Fruit fly (Drosophila melanogaster): ENCODE data around the gene CG10958.
A peak's percentile ranks its signal among the peaks of the same experiment; 100 is the strongest.

CG10958 gene

DNA sequence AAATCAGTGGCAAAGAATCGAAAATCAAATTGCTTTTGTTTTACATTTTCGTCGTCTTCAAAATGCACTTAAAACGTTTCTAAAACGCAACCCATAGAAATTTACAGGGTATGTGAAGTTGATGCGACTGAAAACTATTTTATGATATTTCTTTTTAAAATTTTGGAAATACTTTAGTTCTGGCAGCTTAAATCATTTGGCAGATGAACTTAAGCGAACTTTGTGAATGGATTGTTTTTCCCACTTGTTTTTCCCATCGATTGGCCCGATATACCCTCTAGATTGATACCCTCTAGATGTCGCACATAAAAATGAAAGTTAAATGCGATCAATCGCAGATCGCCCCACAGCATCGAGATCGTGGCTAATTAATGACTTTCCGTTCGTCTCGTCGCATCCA lies 5.9 kb upstream of the CG10958 start (continued):
- TF ChIP-seq CG7372 (GFP tag; IDR thresholded peaks at IDR 0.05) (no peak), CG8478 (optimal IDR thresholded peaks at IDR 0.05) (no peak), BtbVII (GFP tag; optimal IDR thresholded peaks at IDR 0.05) (no peak), jing (GFP tag; optimal IDR thresholded peaks at IDR 0.05) (peak; percentile 52), mirr (GFP tag; optimal IDR thresholded peaks at IDR 0.05) (no peak), ham (GFP tag; IDR thresholded peaks at IDR 0.05) (no peak), Fer3 (tag; optimal IDR thresholded peaks at IDR 0.05) (peak; percentile 9), CG4854 (GFP tag; optimal IDR thresholded peaks at IDR 0.05) (no peak), CG17328 (GFP tag; IDR thresholded peaks at IDR 0.05) (peak; percentile 81), croc (GFP tag; conservative IDR thresholded peaks at IDR 0.05) (peak; percentile 52; the same call in 2 of the 3 replicates), Oaz (GFP tag; IDR thresholded peaks at IDR 0.05) (no peak), CG1603 (tag; optimal IDR thresholded peaks at IDR 0.05) (peak; percentile 84), Mrtf (GFP tag; IDR thresholded peaks at IDR 0.05) (peak; percentile 55; the same call in 2 of the 3 replicates), CG3163 (GFP tag; optimal IDR thresholded peaks at IDR 0.05) (no peak), stc (GFP tag; IDR thresholded peaks at IDR 0.05) (peak; percentile 63; the same call in 1 of the 2 replicates), D (optimal IDR thresholded peaks at IDR 0.05) (no peak), D (GFP tag; optimal IDR thresholded peaks at IDR 0.05) (peak; percentile 63), CG16779 (GFP tag; IDR thresholded peaks at IDR 0.05) (no peak), fd3F (GFP tag; optimal IDR thresholded peaks at IDR 0.05) (no peak), E2f1 (GFP tag; IDR thresholded peaks at IDR 0.05) (peak; percentile 43), CG8359 (GFP tag; optimal IDR thresholded peaks at IDR 0.05; ENCODE audit: borderline replicate concordance) (no peak), Eip74EF (GFP tag; optimal IDR thresholded peaks at IDR 0.05) (peak in 1 of 2 experiments; percentile 43), CG4360 (GFP tag; IDR thresholded peaks at IDR 0.05) (no peak), vvl (GFP tag; IDR thresholded peaks at IDR 0.05) (peak; percentile 72), TFAM (GFP tag; optimal IDR thresholded peaks at IDR 0.05) (no peak), ap (GFP tag; IDR thresholded peaks at IDR 0.05) (peak; percentile 44; the same call in 1 of the 2 replicates), CG17186 (GFP tag; optimal IDR thresholded peaks at IDR 0.05) (peak; percentile 7), pum (GFP tag; optimal IDR thresholded peaks at IDR 0.05) (peak; percentile 42), sc (optimal IDR thresholded peaks at IDR 0.05) (no peak), sc (GFP tag; optimal IDR thresholded peaks at IDR 0.05) (peak; percentile 54), nerfin-2 (GFP tag; IDR thresholded peaks at IDR 0.05; ENCODE audit: partially characterized antibody) (no peak), Hand (GFP tag; optimal IDR thresholded peaks at IDR 0.05) (no peak), scrt (GFP tag; optimal IDR thresholded peaks at IDR 0.05) (no peak), HLH3B (GFP tag; IDR thresholded peaks at IDR 0.05) (peak; percentile 74), eyg (GFP tag; optimal IDR thresholded peaks at IDR 0.05) (no peak), ken (GFP tag; IDR thresholded peaks at IDR 0.05) (peak; percentile 75), slp2 (GFP tag; optimal IDR thresholded peaks at IDR 0.05) (peak; percentile 7), CG11504 (tag; optimal IDR thresholded peaks at IDR 0.05) (peak; percentile 77), Hr3 (GFP tag; optimal IDR thresholded peaks at IDR 0.05) (peak; percentile 52), CG3065 (GFP tag; optimal IDR thresholded peaks at IDR 0.05) (no peak), CG17612 (GFP tag; IDR thresholded peaks at IDR 0.05) (no peak), CG30403 (GFP tag; optimal IDR thresholded peaks at IDR 0.05) (peak; percentile 50), z (GFP tag; IDR thresholded peaks at IDR 0.05) (no peak), Six4 (GFP tag; optimal IDR thresholded peaks at IDR 0.05) (peak; percentile 15), exex (tag; optimal IDR thresholded peaks at IDR 0.05) (no peak), CG10366 (GFP tag; IDR thresholded peaks at IDR 0.05) (peak; percentile 54; the same call in 1 of the 2 replicates), cato (GFP tag; optimal IDR thresholded peaks at IDR 0.05; ENCODE audit: borderline replicate concordance) (peak; percentile 42), CG33557 (GFP tag; optimal IDR thresholded peaks at IDR 0.05) (peak; percentile 16), CG9215 (GFP tag; IDR thresholded peaks at IDR 0.05) (no peak), CG13296 (GFP tag; optimal IDR thresholded peaks at IDR 0.05) (no peak), Spps (tag; optimal IDR thresholded peaks at IDR 0.05) (peak; percentile 32), HLH54F (GFP tag; optimal IDR thresholded peaks at IDR 0.05) (no peak), Sin3A (optimal IDR thresholded peaks at IDR 0.05) (no peak)

Measured in whole organism, embryonic.